Worm (Caenorhabditis elegans) whole organism, mixed stage, embryonic: ENCODE data around the gene Y71H2AM.3.

ENCODE experiments used
- ceh-83 ChIP-seq: fragments of 200-800 bp; sonication (Bioruptor generic); optimal IDR thresholded peaks from 2 replicates; lab custom pipeline; 2018; ENCODE audit warnings: mild to moderate bottlenecking, missing genetic modification characterization, missing compliant biosample characterization
- ces-1 ChIP-seq: fragments of 150-350 bp; optimal IDR thresholded peaks from 2 replicates; lab custom pipeline; 2014; ENCODE audit warnings: missing biosample characterization, missing genetic modification reagents, missing genetic modification characterization
- lsy-2 ChIP-seq: fragments of 150-350 bp; optimal IDR thresholded peaks from 2 replicates; lab custom pipeline; 2014; ENCODE audit warnings: missing biosample characterization, missing genetic modification characterization
- mep-1 ChIP-seq: fragments of 150-350 bp; optimal IDR thresholded peaks from 2 replicates; lab custom pipeline; 2017; ENCODE audit warnings: missing biosample characterization, missing genetic modification reagents, missing genetic modification characterization, inconsistent platforms
- nhr-12 ChIP-seq: fragments of 150-350 bp; optimal IDR thresholded peaks from 2 replicates; lab custom pipeline; 2014; ENCODE audit warnings: missing biosample characterization, missing genetic modification characterization
- pha-4 ChIP-seq: fragments of 150-350 bp; optimal IDR thresholded peaks from 2 replicates; lab custom pipeline; 2018; ENCODE audit warnings: missing biosample characterization, missing genetic modification reagents, missing genetic modification characterization
- snpc-4 ChIP-seq: fragments of 150-350 bp; optimal IDR thresholded peaks from 2 replicates; lab custom pipeline; 2014; ENCODE audit warnings: missing biosample characterization, missing genetic modification characterization
- unc-62 ChIP-seq: fragments of 150-350 bp; optimal IDR thresholded peaks from 2 replicates; lab custom pipeline; 2014; ENCODE audit warnings: missing biosample characterization, missing genetic modification reagents, missing genetic modification characterization
- ztf-11 ChIP-seq: fragments of 150-350 bp; optimal IDR thresholded peaks from 2 replicates; lab custom pipeline; 2014; ENCODE audit warnings: missing biosample characterization, missing genetic modification characterization

- TF ChIP-seq pha-4 (no peak), snpc-4 (no peak), lsy-2 (tag; lab: Kevin White, UChicago) (no peak), mep-1 (no peak), ces-1 (no peak), ceh-83 (GFP tag; lab: Kevin White, UChicago) (no peak), unc-62 (GFP tag; lab: Kevin White, UChicago) (no peak), nhr-12 (tag; lab: Kevin White, UChicago) (no peak), ztf-11 (tag; lab: Kevin White, UChicago) (no peak)
Measured at ce11 chrIII:2769078-2769477, 36.2 kb upstream of the Y71H2AM.3 start.
